Worm (Caenorhabditis elegans) whole organism, early embryonic: ENCODE measurements around the gene ZK1307.2.

Experiments
- B0310.2 ChIP-seq: sonication (generic microtip); optimal IDR thresholded peaks from 2 replicates; lab custom pipeline; 2016; ENCODE audit warnings: mild to moderate bottlenecking, missing genetic modification characterization, missing compliant biosample characterization
- F13C5.2 ChIP-seq: sonication (generic microtip); optimal IDR thresholded peaks from 2 replicates; lab custom pipeline; 2017; ENCODE audit warnings: mild to moderate bottlenecking, missing genetic modification characterization, inconsistent platforms, missing compliant biosample characterization
- aly-1 ChIP-seq: sonication (generic microtip); optimal IDR thresholded peaks from 2 replicates; lab custom pipeline; 2016; ENCODE audit warnings: missing genetic modification characterization, missing compliant biosample characterization
- ama-1 ChIP-seq: fragments of 150-350 bp; optimal IDR thresholded peaks from 2 replicates; lab custom pipeline; 2014
- ceh-13 ChIP-seq: fragments of 200-800 bp; sonication (Bioruptor generic); optimal IDR thresholded peaks from 2 replicates; lab custom pipeline; 2018; ENCODE audit warnings: mild to moderate bottlenecking, missing genetic modification characterization, missing compliant biosample characterization
- ceh-36 ChIP-seq: sonication (generic microtip); optimal IDR thresholded peaks from 2 replicates; lab custom pipeline; 2016; ENCODE audit warnings: missing genetic modification characterization, inconsistent platforms, missing compliant biosample characterization
- flt-1 ChIP-seq: fragments of 200-800 bp; sonication (Bioruptor generic); IDR thresholded peaks from 2 replicates; pipeline ENCODE4 v1.3.6; 2022; ENCODE audit warnings: missing genetic modification characterization, missing compliant biosample characterization
- hmbx-1 ChIP-seq: sonication (generic microtip); optimal IDR thresholded peaks from 2 replicates; lab custom pipeline; 2016; ENCODE audit warnings: mild to moderate bottlenecking, missing genetic modification characterization, missing compliant biosample characterization
- hmg-4 ChIP-seq: fragments of 200-800 bp; sonication (Bioruptor generic); optimal IDR thresholded peaks from 2 replicates; lab custom pipeline; 2018; ENCODE audit warnings: mild to moderate bottlenecking, missing genetic modification characterization, missing compliant biosample characterization
- pes-1 ChIP-seq: fragments of 200-800 bp; sonication (Bioruptor generic); IDR thresholded peaks from 2 replicates; pipeline ENCODE4 v1.3.6; 2022; ENCODE audit warnings: missing genetic modification reagents, missing genetic modification characterization, missing compliant biosample characterization
- scrt-1 ChIP-seq: fragments of 200-800 bp; sonication (Bioruptor generic); IDR thresholded peaks from 2 replicates; pipeline ENCODE4 v1.3.6; 2022; ENCODE audit warnings: missing genetic modification characterization, missing compliant biosample characterization
- sea-1 ChIP-seq: fragments of 200-800 bp; sonication (Bioruptor generic); conservative IDR thresholded peaks from 2 replicates; pipeline ENCODE4 v1.3.6; 2022; ENCODE audit warnings: missing genetic modification characterization, missing compliant biosample characterization
- tbx-11 ChIP-seq: fragments of 200-800 bp; sonication (Bioruptor generic); IDR thresholded peaks from 2 replicates; pipeline ENCODE4 v1.3.6; 2022; ENCODE audit warnings: missing genetic modification characterization, missing compliant biosample characterization
- tra-4 ChIP-seq: sonication (generic microtip); optimal IDR thresholded peaks from 2 replicates; lab custom pipeline; 2017; ENCODE audit warnings: missing genetic modification characterization, missing compliant biosample characterization

DNA sequence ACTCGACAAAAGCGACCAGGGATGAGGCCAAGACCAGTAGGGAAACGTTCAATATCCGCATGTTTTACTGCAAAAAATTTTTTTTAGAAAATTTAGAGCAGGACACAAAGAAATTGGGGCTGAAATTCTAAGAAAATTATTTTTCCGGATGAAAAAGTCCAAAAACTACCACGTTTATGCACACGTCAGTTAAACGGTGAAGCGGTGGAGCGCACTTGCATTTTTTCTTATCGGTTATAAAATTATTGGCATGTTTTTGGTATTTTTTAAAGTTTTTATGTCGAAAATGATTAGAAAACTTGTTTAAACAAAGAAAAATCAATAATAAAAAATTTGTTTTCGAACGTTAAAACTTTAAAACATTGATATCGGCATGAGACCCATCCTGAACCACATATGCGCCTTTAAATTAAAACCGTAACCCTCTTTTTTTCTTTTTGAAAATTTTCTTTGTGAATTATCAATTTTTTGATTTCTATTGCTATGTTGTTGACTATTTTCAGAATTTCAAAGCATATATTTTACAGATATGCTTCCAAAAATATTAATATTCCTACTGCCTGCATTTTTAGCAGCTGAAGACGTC lies 29.5 kb downstream of the ZK1307.2 start, which contains the start of the genes dnj-20 and ZK1307.8:
- TF ChIP-seq ama-1 (lab: Kevin White, UChicago) = no peak
- TF ChIP-seq B0310.2 = no peak
- TF ChIP-seq tbx-11 = no peak
- TF ChIP-seq ceh-13 = no peak
- no peak for TF ChIP-seq flt-1
- TF ChIP-seq F13C5.2 (tag; lab: Kevin White, UChicago) = no peak
- TF ChIP-seq aly-1 (tag; lab: Kevin White, UChicago) = no peak
- TF ChIP-seq sea-1 = no peak
- TF ChIP-seq pes-1 = no peak
- TF ChIP-seq hmbx-1 (tag; lab: Kevin White, UChicago) = no peak
- no peak for TF ChIP-seq ceh-36 (tag; lab: Kevin White, UChicago)
- no peak for TF ChIP-seq tra-4 (tag; lab: Kevin White, UChicago)
- TF ChIP-seq hmg-4 (GFP tag; lab: Kevin White, UChicago) = no peak
- TF ChIP-seq scrt-1 (GFP tag; lab: Robert Waterston, UW) = no peak
